Fruit fly (Drosophila melanogaster) whole organism, embryonic: Measurements from ENCODE around the gene Cep290.

Experiments
- CG17912 ChIP-seq: fragments of 200-800 bp; sonication (Bioruptor generic); optimal IDR thresholded peaks from 2 replicates; lab custom pipeline; 2018; ENCODE audit warnings: missing biosample characterization, mild to moderate bottlenecking, missing genetic modification characterization
- odd ChIP-seq: fragments of 200-800 bp; sonication (Bioruptor generic); optimal IDR thresholded peaks from 2 replicates; lab custom pipeline; 2017; ENCODE audit warnings: missing biosample characterization, mild to moderate bottlenecking, missing genetic modification characterization

- no peak for TF ChIP-seq CG17912 (GFP tag; lab: Kevin White, UChicago)
- no peak for TF ChIP-seq odd (GFP tag; lab: Kevin White, UChicago)
Observed at dm6 chr3L:868800-869199, 25.1 kb downstream of the Cep290 start.
